Worm (Caenorhabditis elegans) whole organism, L2 larva: Measurements from ENCODE around the gene lim-6.

Source experiments
- C34F6.9 ChIP-seq: fragments of 150-350 bp; optimal IDR thresholded peaks from 2 replicates; lab custom pipeline; 2014; ENCODE audit warnings: missing biosample characterization, missing genetic modification characterization
- F13H6.1 ChIP-seq: sonication (generic microtip); optimal IDR thresholded peaks from 2 replicates; lab custom pipeline; 2016; ENCODE audit warnings: missing genetic modification characterization, missing compliant biosample characterization
- Y55F3AM.14 ChIP-seq: fragments of 200-800 bp; sonication (Bioruptor generic); optimal IDR thresholded peaks from 2 replicates; lab custom pipeline; 2018; ENCODE audit warnings: mild to moderate bottlenecking, missing genetic modification characterization, missing compliant biosample characterization
- ZK546.5 ChIP-seq: sonication (generic microtip); optimal IDR thresholded peaks from 2 replicates; lab custom pipeline; 2017; ENCODE audit warnings: missing biosample characterization, missing genetic modification characterization
- alr-1 ChIP-seq: fragments of 150-350 bp; optimal IDR thresholded peaks from 2 replicates; lab custom pipeline; 2014; ENCODE audit warnings: missing biosample characterization, missing genetic modification characterization
- aly-2 ChIP-seq: fragments of 150-350 bp; optimal IDR thresholded peaks from 2 replicates; lab custom pipeline; 2014; ENCODE audit warnings: missing biosample characterization, missing genetic modification characterization
- ama-1 ChIP-seq: fragments of 150-350 bp; optimal IDR thresholded peaks from 2 replicates; lab custom pipeline; 2018; ENCODE audit warnings: inconsistent platforms
- blmp-1 ChIP-seq: sonication (generic microtip); optimal IDR thresholded peaks from 2 replicates; lab custom pipeline; 2017; ENCODE audit warnings: missing genetic modification characterization, mild to moderate bottlenecking, missing compliant biosample characterization, antibody characterized with exemption, moderate library complexity; ENCODE audit not compliant: insufficient read depth
- ceh-82 ChIP-seq: fragments of 150-350 bp; optimal IDR thresholded peaks from 2 replicates; lab custom pipeline; 2014; ENCODE audit warnings: missing biosample characterization, missing genetic modification characterization
- crh-2 ChIP-seq: sonication (generic microtip); optimal IDR thresholded peaks from 2 replicates; lab custom pipeline; 2017; ENCODE audit warnings: missing biosample characterization, missing genetic modification characterization
- dmd-4 ChIP-seq: sonication (generic microtip); optimal IDR thresholded peaks from 2 replicates; lab custom pipeline; 2017; ENCODE audit warnings: missing biosample characterization, missing genetic modification characterization
- egl-27 ChIP-seq: sonication (generic microtip); optimal IDR thresholded peaks from 3 replicates; lab custom pipeline; 2017; ENCODE audit warnings: missing biosample characterization, missing genetic modification reagents, missing genetic modification characterization
- elt-1 ChIP-seq: fragments of 150-350 bp; optimal IDR thresholded peaks from 2 replicates; lab custom pipeline; 2014; ENCODE audit warnings: missing biosample characterization, missing genetic modification characterization
- elt-3 ChIP-seq: sonication (generic microtip); optimal IDR thresholded peaks from 2 replicates; lab custom pipeline; 2017; ENCODE audit warnings: missing biosample characterization, missing genetic modification characterization
- fos-1 ChIP-seq: fragments of 150-350 bp; optimal IDR thresholded peaks from 2 replicates; lab custom pipeline; 2014; ENCODE audit warnings: missing biosample characterization, missing genetic modification characterization
- gmeb-1 ChIP-seq: fragments of 150-350 bp; optimal IDR thresholded peaks from 2 replicates; lab custom pipeline; 2014; ENCODE audit warnings: missing biosample characterization, missing genetic modification characterization
- lin-11 ChIP-seq: fragments of 150-350 bp; sonication (generic microtip); optimal IDR thresholded peaks from 2 replicates; lab custom pipeline; 2014; ENCODE audit warnings: missing biosample characterization, missing genetic modification characterization, inconsistent platforms, mixed read lengths
- lin-13 ChIP-seq: fragments of 150-350 bp; optimal IDR thresholded peaks from 2 replicates; lab custom pipeline; 2014; ENCODE audit warnings: missing biosample characterization, missing genetic modification reagents, missing genetic modification characterization
- lsy-2 ChIP-seq, 2 experiments: fragments of 150-350 bp in 1 of 2; sonication (generic microtip) in 1 of 2; optimal IDR thresholded peaks; 2 replicates each; lab custom pipeline; 2014 to 2017; ENCODE audit warnings: missing biosample characterization in 2 of 2, missing genetic modification characterization in 2 of 2
- mab-5 ChIP-seq: fragments of 150-350 bp; optimal IDR thresholded peaks from 2 replicates; lab custom pipeline; 2014; ENCODE audit warnings: missing biosample characterization, missing genetic modification characterization
- mbf-1 ChIP-seq: sonication (generic microtip); optimal IDR thresholded peaks from 2 replicates; lab custom pipeline; 2017; ENCODE audit warnings: missing biosample characterization, missing genetic modification characterization
- mdl-1 ChIP-seq, 2 experiments: fragments of 150-350 bp in 1 of 2; sonication (generic microtip) in 1 of 2; optimal IDR thresholded peaks; 2 replicates each; lab custom pipeline; 2017; ENCODE audit warnings: missing biosample characterization in 2 of 2, missing genetic modification characterization in 2 of 2
- nhr-10 ChIP-seq: sonication (generic microtip); optimal IDR thresholded peaks from 2 replicates; lab custom pipeline; 2017; ENCODE audit warnings: missing biosample characterization, missing genetic modification characterization
- nhr-11 ChIP-seq: fragments of 150-350 bp; optimal IDR thresholded peaks from 2 replicates; lab custom pipeline; 2014; ENCODE audit warnings: missing biosample characterization, missing genetic modification characterization
- nhr-12 ChIP-seq: fragments of 150-350 bp; optimal IDR thresholded peaks from 2 replicates; lab custom pipeline; 2014; ENCODE audit warnings: missing biosample characterization, missing genetic modification characterization
- nhr-129 ChIP-seq: fragments of 150-350 bp; optimal IDR thresholded peaks from 2 replicates; lab custom pipeline; 2014; ENCODE audit warnings: missing biosample characterization, missing genetic modification characterization
- nhr-21 ChIP-seq: fragments of 150-350 bp; optimal IDR thresholded peaks from 2 replicates; lab custom pipeline; 2014; ENCODE audit warnings: missing biosample characterization, missing genetic modification characterization
- nhr-23 ChIP-seq: fragments of 150-350 bp; optimal IDR thresholded peaks from 2 replicates; lab custom pipeline; 2014; ENCODE audit warnings: missing biosample characterization, missing genetic modification reagents, missing genetic modification characterization
- nhr-237 ChIP-seq: fragments of 150-350 bp; optimal IDR thresholded peaks from 2 replicates; lab custom pipeline; 2014; ENCODE audit warnings: missing biosample characterization, missing genetic modification characterization
- nhr-25 ChIP-seq: fragments of 150-350 bp; sonication (generic microtip); optimal IDR thresholded peaks from 3 replicates; lab custom pipeline; 2014; ENCODE audit warnings: missing biosample characterization, missing genetic modification characterization
- nhr-6 ChIP-seq: fragments of 150-350 bp; optimal IDR thresholded peaks from 2 replicates; lab custom pipeline; 2014; ENCODE audit warnings: missing biosample characterization, missing genetic modification characterization
- nhr-77 ChIP-seq: fragments of 150-350 bp; optimal IDR thresholded peaks from 2 replicates; lab custom pipeline; 2014; ENCODE audit warnings: missing biosample characterization, missing genetic modification characterization
- peb-1 ChIP-seq: fragments of 150-350 bp; optimal IDR thresholded peaks from 2 replicates; lab custom pipeline; 2014; ENCODE audit warnings: missing biosample characterization, missing genetic modification characterization
- sem-4 ChIP-seq: fragments of 150-350 bp; optimal IDR thresholded peaks from 2 replicates; lab custom pipeline; 2014; ENCODE audit warnings: missing biosample characterization, missing genetic modification reagents, missing genetic modification characterization
- skn-1 ChIP-seq: sonication (generic microtip); optimal IDR thresholded peaks from 2 replicates; lab custom pipeline; 2017; ENCODE audit warnings: missing biosample characterization, missing genetic modification characterization
- sma-3 ChIP-seq: sonication (generic microtip); optimal IDR thresholded peaks from 2 replicates; lab custom pipeline; 2016; ENCODE audit warnings: missing genetic modification reagents, missing genetic modification characterization, missing compliant biosample characterization
- sma-9 ChIP-seq, 2 experiments: fragments of 150-350 bp in 1 of 2; sonication (generic microtip) in 1 of 2; optimal IDR thresholded peaks; 2 replicates each; lab custom pipeline; 2014 to 2016; ENCODE audit warnings: missing genetic modification characterization in 2 of 2, mild to moderate bottlenecking in 1 of 2, missing biosample characterization in 1 of 2, missing compliant biosample characterization in 1 of 2, missing genetic modification reagents in 1 of 2, moderate library complexity in 1 of 2
- snpc-4 ChIP-seq: fragments of 150-350 bp; optimal IDR thresholded peaks from 2 replicates; lab custom pipeline; 2014; ENCODE audit warnings: missing biosample characterization, missing genetic modification characterization
- unc-62 ChIP-seq: fragments of 150-350 bp; optimal IDR thresholded peaks from 2 replicates; lab custom pipeline; 2014; ENCODE audit warnings: missing biosample characterization, missing genetic modification reagents, missing genetic modification characterization
- zag-1 ChIP-seq: fragments of 150-350 bp; optimal IDR thresholded peaks from 2 replicates; lab custom pipeline; 2014; ENCODE audit warnings: missing biosample characterization, missing genetic modification characterization
- ztf-1 ChIP-seq: fragments of 200-800 bp; sonication (Bioruptor generic); conservative IDR thresholded peaks from 2 replicates; pipeline ENCODE4 v1.3.6; 2022; ENCODE audit warnings: missing genetic modification characterization, missing compliant biosample characterization
- ztf-11 ChIP-seq: sonication (generic microtip); optimal IDR thresholded peaks from 2 replicates; lab custom pipeline; 2017; ENCODE audit warnings: missing biosample characterization, missing genetic modification characterization
- ztf-4 ChIP-seq: fragments of 150-350 bp; optimal IDR thresholded peaks from 2 replicates; lab custom pipeline; 2014; ENCODE audit warnings: missing biosample characterization, missing genetic modification characterization

Gene lim-6

ce11 chrX:1038347-1038746 lies 33.9 kb upstream of the lim-6 start, which contains the start of gene F55A4.7:
Gene F55A4.7, minus strand, starts transcription at chrX:1038447.
- TF ChIP-seq ZK546.5 (tag; lab: Kevin White, UChicago) (no peak), sem-4 (tag; lab: Kevin White, UChicago) (no peak), nhr-129 (no peak), elt-3 (no peak), peb-1 (tag; lab: Kevin White, UChicago) (no peak), nhr-23 (tag; lab: Kevin White, UChicago) (no peak), fos-1 (tag; lab: Kevin White, UChicago) (no peak), lsy-2 (tag; optimal IDR thresholded peaks at IDR 0.05; lab: Kevin White, UChicago) (no peak), skn-1 (tag; lab: Kevin White, UChicago) (no peak), Y55F3AM.14 (no peak), mbf-1 (no peak), elt-1 (tag; lab: Kevin White, UChicago) (no peak), nhr-11 (tag; lab: Kevin White, UChicago) (no peak), ama-1 (lab: Kevin White, UChicago) (no peak), nhr-25 (tag; lab: Kevin White, UChicago) (no peak), unc-62 (no peak), ceh-82 (tag; lab: Kevin White, UChicago) (no peak)

ce11 chrX:1044327-1044726 lies 27.9 kb upstream of the lim-6 start:
- peak; percentile 93 for TF ChIP-seq nhr-129
- no peak for TF ChIP-seq dmd-4

DNA sequence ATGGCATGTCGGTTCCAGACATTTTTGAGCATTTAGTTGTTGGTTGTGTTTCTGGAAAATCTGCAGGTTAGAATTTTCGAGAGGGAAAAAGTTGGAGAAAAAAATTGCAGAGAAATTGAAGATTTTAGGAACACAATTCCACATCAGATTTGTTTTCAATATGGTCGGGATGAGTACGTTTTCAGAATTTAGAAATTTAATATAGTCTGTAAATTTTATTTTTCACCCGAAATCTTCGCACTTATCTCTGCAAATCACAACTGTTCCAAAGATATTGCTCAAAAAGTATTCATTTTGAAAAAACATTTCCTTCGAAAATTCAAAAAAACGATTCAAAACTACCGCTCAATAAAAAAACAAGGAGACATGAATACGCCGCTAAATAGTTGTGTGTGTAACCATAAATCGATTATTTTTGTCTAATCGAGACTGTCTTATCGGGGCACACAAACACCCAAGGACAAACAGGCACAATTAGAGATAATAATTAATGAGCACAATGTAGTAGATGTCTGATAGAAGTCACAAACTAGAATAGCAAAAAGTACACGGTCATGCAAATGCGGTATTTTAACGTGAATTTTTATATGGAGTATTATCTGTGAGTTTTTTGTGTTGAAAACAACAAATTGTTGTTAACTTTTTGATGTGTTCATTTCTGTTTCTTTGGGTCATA lies 26.0 kb upstream of the lim-6 start, which contains the start of gene vpat-1:
vpat-1 (minus strand) TSS at position 51 of the 676 bp plus-strand sequence.
- TF ChIP-seq crh-2 (peak; percentile 45), C34F6.9 (tag; lab: Kevin White, UChicago) (no peak), mab-5 (tag; lab: Kevin White, UChicago) (no peak), zag-1 (tag; lab: Kevin White, UChicago) (no peak), mbf-1 (no peak), fos-1 (tag; lab: Kevin White, UChicago) (peak; percentile 63), gmeb-1 (no peak), egl-27 (no peak), nhr-6 (tag; lab: Kevin White, UChicago) (no peak), ztf-1 (GFP tag; lab: Robert Waterston, UW) (no peak), elt-1 (tag; lab: Kevin White, UChicago) (no peak), nhr-21 (tag; lab: Kevin White, UChicago) (no peak), sma-9 (GFP tag; optimal IDR thresholded peaks at IDR 0.05; lab: Kevin White, UChicago) (no peak), sma-9 (tag; optimal IDR thresholded peaks at IDR 0.05; lab: Kevin White, UChicago) (no peak), blmp-1 (no peak), unc-62 (no peak), ZK546.5 (tag; lab: Kevin White, UChicago) (no peak)

DNA sequence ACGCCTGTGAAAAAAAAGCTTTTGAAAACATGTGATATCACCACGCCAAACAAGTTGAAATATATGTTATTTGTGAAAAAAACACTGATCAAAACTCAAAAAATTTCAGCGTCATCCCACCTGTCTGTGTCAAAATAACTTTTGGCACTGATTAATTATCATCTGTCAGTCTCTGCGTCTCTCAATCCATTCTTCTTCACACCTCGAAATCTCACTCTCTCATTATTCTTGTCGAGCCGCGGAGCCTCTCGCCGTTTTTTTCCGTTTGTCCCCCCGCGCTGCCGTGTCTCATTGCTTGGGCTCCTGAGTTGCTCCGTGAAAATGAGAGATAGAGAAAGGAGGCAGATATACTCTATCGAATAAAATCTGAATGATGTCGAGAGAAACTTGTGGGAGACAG lies 21.2 kb upstream of the lim-6 start:
- TF ChIP-seq nhr-12: no peak
- no peak for TF ChIP-seq alr-1 (tag; lab: Kevin White, UChicago)
- TF ChIP-seq ztf-4: no peak
- TF ChIP-seq nhr-10 (tag; lab: Kevin White, UChicago): no peak
- no peak for TF ChIP-seq dmd-4
- TF ChIP-seq unc-62: no peak
- no peak for TF ChIP-seq skn-1 (tag; lab: Kevin White, UChicago)
- TF ChIP-seq F13H6.1 (tag; lab: Kevin White, UChicago): peak; percentile 69
- TF ChIP-seq egl-27: no peak
- no peak for TF ChIP-seq aly-2 (tag; lab: Kevin White, UChicago)
- TF ChIP-seq elt-3: no peak
- TF ChIP-seq blmp-1: no peak
- no peak for TF ChIP-seq mdl-1 (tag; optimal IDR thresholded peaks at IDR 0.05; lab: Kevin White, UChicago)
- TF ChIP-seq lin-13 (GFP tag; lab: Kevin White, UChicago): no peak
- TF ChIP-seq gmeb-1: no peak
- TF ChIP-seq ZK546.5 (tag; lab: Kevin White, UChicago): no peak
- TF ChIP-seq ztf-11 (tag; lab: Kevin White, UChicago): no peak
- TF ChIP-seq sma-9 (GFP tag; optimal IDR thresholded peaks at IDR 0.05; lab: Kevin White, UChicago): peak; percentile 45
- TF ChIP-seq sma-9 (tag; optimal IDR thresholded peaks at IDR 0.05; lab: Kevin White, UChicago): no peak
- no peak for TF ChIP-seq nhr-21 (tag; lab: Kevin White, UChicago)
- peak; percentile 12 for TF ChIP-seq lin-11
- TF ChIP-seq nhr-11 (tag; lab: Kevin White, UChicago): no peak
- TF ChIP-seq sma-3: no peak
- no peak for TF ChIP-seq nhr-23 (tag; lab: Kevin White, UChicago)
- TF ChIP-seq ztf-1 (GFP tag; lab: Robert Waterston, UW): no peak
- TF ChIP-seq C34F6.9 (tag; lab: Kevin White, UChicago): peak; percentile 42
- no peak for TF ChIP-seq snpc-4
- no peak for TF ChIP-seq fos-1 (tag; lab: Kevin White, UChicago)
- TF ChIP-seq zag-1 (tag; lab: Kevin White, UChicago): no peak
- TF ChIP-seq nhr-25 (tag; lab: Kevin White, UChicago): no peak
- no peak for TF ChIP-seq nhr-77 (tag; lab: Kevin White, UChicago)
- peak; percentile 28 for TF ChIP-seq mab-5 (tag; lab: Kevin White, UChicago)
- TF ChIP-seq nhr-237 (tag; lab: Kevin White, UChicago): no peak
- TF ChIP-seq elt-1 (tag; lab: Kevin White, UChicago): no peak
- TF ChIP-seq crh-2: no peak
- TF ChIP-seq nhr-129: peak; percentile 51
- no peak for TF ChIP-seq peb-1 (tag; lab: Kevin White, UChicago)
